Fruit fly (Drosophila melanogaster) whole organism, adult: Measurements from ENCODE around the gene alt.

Source experiments
- CG7101 ChIP-seq: fragments of 200-800 bp; sonication (Bioruptor generic); optimal IDR thresholded peaks from 2 replicates; lab custom pipeline; 2018; ENCODE audit warnings: missing biosample characterization, mild to moderate bottlenecking, missing genetic modification characterization, moderate library complexity
- Crg-1 ChIP-seq: fragments of 200-800 bp; sonication (Bioruptor generic); optimal IDR thresholded peaks from 2 replicates; lab custom pipeline; 2016; ENCODE audit warnings: missing biosample characterization, missing genetic modification characterization
- bab1 ChIP-seq: fragments of 200-800 bp; sonication (Bioruptor generic); optimal IDR thresholded peaks from 3 replicates; lab custom pipeline; 2019; ENCODE audit warnings: missing biosample characterization, mild to moderate bottlenecking, missing genetic modification characterization, moderate library complexity

DNA sequence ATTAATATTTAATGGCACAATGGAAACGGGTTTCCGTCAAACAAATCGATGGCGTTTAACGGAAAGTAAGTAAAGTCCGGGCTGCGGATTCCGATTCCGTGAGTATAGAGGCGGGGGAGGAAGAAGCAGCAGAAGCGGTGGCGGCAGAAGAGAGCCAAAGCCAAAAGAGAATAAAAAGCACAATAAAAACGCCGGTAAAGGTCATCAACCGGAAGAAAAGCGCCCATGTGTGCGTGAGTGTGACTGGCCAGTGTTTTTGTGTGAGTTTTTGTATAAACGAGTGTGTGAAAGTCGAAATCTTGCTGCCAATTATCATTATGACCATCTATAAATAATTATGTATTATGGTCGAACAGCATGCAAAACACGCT lies 2.1 kb downstream of the alt start:
- TF ChIP-seq CG7101 (tag; lab: Kevin White, UChicago) (no peak), bab1 (no peak), Crg-1 (GFP tag; lab: Kevin White, UChicago) (no peak)
